Worm (Caenorhabditis elegans) whole organism, L2 larva: Measurements from ENCODE around the gene frpr-14.

Source experiments
- F13H6.1 ChIP-seq: sonication (generic microtip); optimal IDR thresholded peaks from 2 replicates; lab custom pipeline; 2016; ENCODE audit warnings: missing genetic modification characterization, missing compliant biosample characterization
- aly-2 ChIP-seq: fragments of 150-350 bp; optimal IDR thresholded peaks from 2 replicates; lab custom pipeline; 2014; ENCODE audit warnings: missing biosample characterization, missing genetic modification characterization
- blmp-1 ChIP-seq: sonication (generic microtip); optimal IDR thresholded peaks from 2 replicates; lab custom pipeline; 2017; ENCODE audit warnings: missing genetic modification characterization, mild to moderate bottlenecking, missing compliant biosample characterization, antibody characterized with exemption, moderate library complexity; ENCODE audit not compliant: insufficient read depth
- crh-2 ChIP-seq: sonication (generic microtip); optimal IDR thresholded peaks from 2 replicates; lab custom pipeline; 2017; ENCODE audit warnings: missing biosample characterization, missing genetic modification characterization
- fos-1 ChIP-seq: fragments of 150-350 bp; optimal IDR thresholded peaks from 2 replicates; lab custom pipeline; 2014; ENCODE audit warnings: missing biosample characterization, missing genetic modification characterization
- lin-13 ChIP-seq: fragments of 150-350 bp; optimal IDR thresholded peaks from 2 replicates; lab custom pipeline; 2014; ENCODE audit warnings: missing biosample characterization, missing genetic modification reagents, missing genetic modification characterization
- nhr-11 ChIP-seq: fragments of 150-350 bp; optimal IDR thresholded peaks from 2 replicates; lab custom pipeline; 2014; ENCODE audit warnings: missing biosample characterization, missing genetic modification characterization
- nhr-12 ChIP-seq: fragments of 150-350 bp; optimal IDR thresholded peaks from 2 replicates; lab custom pipeline; 2014; ENCODE audit warnings: missing biosample characterization, missing genetic modification characterization
- skn-1 ChIP-seq: sonication (generic microtip); optimal IDR thresholded peaks from 2 replicates; lab custom pipeline; 2017; ENCODE audit warnings: missing biosample characterization, missing genetic modification characterization
- sma-3 ChIP-seq: sonication (generic microtip); optimal IDR thresholded peaks from 2 replicates; lab custom pipeline; 2016; ENCODE audit warnings: missing genetic modification reagents, missing genetic modification characterization, missing compliant biosample characterization
- sma-9 ChIP-seq, 2 experiments: fragments of 150-350 bp in 1 of 2; sonication (generic microtip) in 1 of 2; optimal IDR thresholded peaks; 2 replicates each; lab custom pipeline; 2014 to 2016; ENCODE audit warnings: missing genetic modification characterization in 2 of 2, mild to moderate bottlenecking in 1 of 2, missing biosample characterization in 1 of 2, missing compliant biosample characterization in 1 of 2, missing genetic modification reagents in 1 of 2, moderate library complexity in 1 of 2
- snpc-4 ChIP-seq: fragments of 150-350 bp; optimal IDR thresholded peaks from 2 replicates; lab custom pipeline; 2014; ENCODE audit warnings: missing biosample characterization, missing genetic modification characterization
- ztf-11 ChIP-seq: sonication (generic microtip); optimal IDR thresholded peaks from 2 replicates; lab custom pipeline; 2017; ENCODE audit warnings: missing biosample characterization, missing genetic modification characterization

DNA sequence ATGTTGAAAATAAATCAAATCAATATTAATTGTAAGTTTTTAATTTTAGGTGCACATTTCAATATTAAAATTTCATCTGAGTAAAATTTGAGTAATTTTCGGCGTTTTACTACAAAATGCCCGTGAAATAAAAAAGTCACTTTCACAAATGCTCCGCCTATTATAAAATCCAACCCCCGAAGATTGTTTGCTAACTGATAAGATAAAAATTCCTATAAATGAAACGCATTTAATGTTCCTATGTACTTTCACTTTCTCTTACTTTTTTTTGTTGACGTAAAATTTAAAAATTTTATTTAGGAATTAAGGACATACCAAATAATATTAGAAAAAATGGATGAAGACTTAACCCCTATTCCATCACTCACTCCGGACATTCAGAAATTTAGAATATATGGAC, 7.6 kb downstream of the frpr-14 start, which contains the start of gene sdz-24:
- TF ChIP-seq F13H6.1 (tag; lab: Kevin White, UChicago): no peak
- no peak for TF ChIP-seq snpc-4 (tag; lab: Kevin White, UChicago)
- TF ChIP-seq lin-13: no peak
- no peak for TF ChIP-seq aly-2 (tag; lab: Kevin White, UChicago)
- TF ChIP-seq nhr-11: no peak
- no peak for TF ChIP-seq ztf-11 (tag; lab: Kevin White, UChicago)
- no peak for TF ChIP-seq sma-9 (GFP tag; optimal IDR thresholded peaks at IDR 0.05; lab: Kevin White, UChicago)
- no peak for TF ChIP-seq sma-9 (tag; optimal IDR thresholded peaks at IDR 0.05; lab: Kevin White, UChicago)
- TF ChIP-seq crh-2 (tag; lab: Kevin White, UChicago): no peak
- TF ChIP-seq fos-1 (tag; lab: Kevin White, UChicago): no peak
- no peak for TF ChIP-seq sma-3 (GFP tag; lab: Kevin White, UChicago)
- TF ChIP-seq blmp-1 (tag; lab: Kevin White, UChicago): no peak
- no peak for TF ChIP-seq nhr-12
- no peak for TF ChIP-seq skn-1 (tag; lab: Kevin White, UChicago)
